Fruit fly (Drosophila melanogaster) whole organism, pupa: Measurements from ENCODE around the gene Septin2.

ENCODE experiments used
- CG13204 ChIP-seq: fragments of 200-800 bp; sonication (Bioruptor generic); optimal IDR thresholded peaks from 2 replicates; lab custom pipeline; 2018; ENCODE audit warnings: missing biosample characterization, mild to moderate bottlenecking, missing genetic modification characterization, moderate library complexity
- CG14655 ChIP-seq: fragments of 200-800 bp; sonication (Bioruptor generic); optimal IDR thresholded peaks from 3 replicates; lab custom pipeline; 2017; ENCODE audit warnings: mild to moderate bottlenecking, missing biosample characterization, missing genetic modification reagents, missing genetic modification characterization
- CG32121 ChIP-seq: fragments of 200-800 bp; sonication (Bioruptor generic); IDR thresholded peaks from 2 replicates; pipeline ENCODE4 v1.3.6; 2022; ENCODE audit warnings: missing biosample characterization, missing genetic modification characterization
- CG34367 ChIP-seq: fragments of 200-800 bp; sonication (Bioruptor generic); optimal IDR thresholded peaks from 2 replicates; lab custom pipeline; 2018; ENCODE audit warnings: missing biosample characterization, mild to moderate bottlenecking, missing genetic modification characterization
- CG8159 ChIP-seq: fragments of 200-800 bp; sonication (Bioruptor generic); optimal IDR thresholded peaks from 3 replicates; lab custom pipeline; 2018; ENCODE audit warnings: missing biosample characterization, mild to moderate bottlenecking, missing genetic modification characterization, moderate library complexity
- D1 ChIP-seq: fragments of 200-800 bp; sonication (Bioruptor generic); optimal IDR thresholded peaks from 2 replicates; lab custom pipeline; 2018; ENCODE audit warnings: missing biosample characterization, mild to moderate bottlenecking, missing genetic modification characterization, moderate library complexity
- EcR ChIP-seq: fragments of 200-800 bp; sonication (Bioruptor generic); optimal IDR thresholded peaks from 3 replicates; lab custom pipeline; 2019; ENCODE audit warnings: missing biosample characterization, missing genetic modification characterization, mild to moderate bottlenecking, moderate library complexity, missing genetic modification reagents
- Ets98B ChIP-seq: fragments of 200-800 bp; sonication (Bioruptor generic); IDR thresholded peaks from 2 replicates; pipeline ENCODE4 v1.3.6; 2022; ENCODE audit warnings: missing biosample characterization, missing genetic modification characterization
- Pif1A ChIP-seq: fragments of 200-800 bp; sonication (Bioruptor generic); optimal IDR thresholded peaks from 3 replicates; lab custom pipeline; 2016; ENCODE audit warnings: missing biosample characterization, missing genetic modification characterization
- fd96Ca ChIP-seq: fragments of 200-800 bp; sonication (Bioruptor generic); IDR thresholded peaks from 3 replicates; pipeline ENCODE4 v1.3.6; 2022; ENCODE audit warnings: missing biosample characterization, missing genetic modification characterization
- gl ChIP-seq: fragments of 200-800 bp; sonication (Bioruptor generic); optimal IDR thresholded peaks from 2 replicates; lab custom pipeline; 2018; ENCODE audit warnings: missing biosample characterization, mild to moderate bottlenecking, missing genetic modification characterization

DNA sequence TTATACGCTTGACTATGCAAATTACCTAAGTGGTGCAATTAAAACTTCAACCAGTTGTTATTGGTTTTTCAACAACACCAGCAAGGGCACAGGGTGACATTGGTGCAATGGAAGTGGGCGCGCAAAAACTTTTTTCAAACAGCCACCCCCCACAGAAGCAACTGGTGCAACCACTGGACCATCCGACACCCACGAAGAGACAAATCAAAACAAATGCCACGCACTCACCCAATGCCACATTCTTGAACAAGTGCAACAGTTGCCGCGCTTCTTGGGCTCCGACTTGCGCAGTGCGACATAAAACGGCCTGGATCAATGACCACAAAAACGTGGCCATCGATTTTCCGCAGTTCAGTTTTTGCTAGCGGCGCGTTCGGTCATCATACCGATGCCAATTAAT, 47.6 kb upstream of the Septin2 start:
- TF ChIP-seq CG34367 (tag; lab: Kevin White, UChicago) = no peak
- no peak for TF ChIP-seq CG14655
- TF ChIP-seq Ets98B = 0 out of 2 replicates have a peak, but pooled peaks have one; percentile 16
- TF ChIP-seq gl (tag; lab: Kevin White, UChicago) = no peak
- TF ChIP-seq CG13204 = no peak
- TF ChIP-seq Pif1A = no peak
- TF ChIP-seq CG8159 = no peak
- no peak for TF ChIP-seq CG32121 (GFP tag; lab: Robert Waterston, UW)
- TF ChIP-seq fd96Ca = no peak
- no peak for TF ChIP-seq D1 (tag; lab: Kevin White, UChicago)
- no peak for TF ChIP-seq EcR
